Fruit fly (Drosophila melanogaster) whole organism, embryonic: ENCODE results near the gene Hr4.
A peak's percentile ranks its signal among the peaks of the same experiment; 100 is the strongest.

Experiments used
- BtbVII ChIP-seq: fragments of 200-800 bp; sonication (Bioruptor generic); optimal IDR thresholded peaks from 3 replicates; lab custom pipeline; 2017; ENCODE audit warnings: missing biosample characterization, mild to moderate bottlenecking, missing genetic modification characterization
- CG10267 ChIP-seq: fragments of 200-800 bp; sonication (Bioruptor generic); optimal IDR thresholded peaks from 2 replicates; lab custom pipeline; 2018; ENCODE audit warnings: missing biosample characterization, mild to moderate bottlenecking, missing genetic modification characterization, moderate library complexity
- CG11093 ChIP-seq: fragments of 200-800 bp; sonication (Bioruptor generic); IDR thresholded peaks from 3 replicates; pipeline ENCODE4 v1.3.6; 2022; ENCODE audit warnings: missing biosample characterization, missing genetic modification characterization
- CG12155 ChIP-seq: fragments of 200-800 bp; sonication (Bioruptor generic); optimal IDR thresholded peaks from 3 replicates; lab custom pipeline; 2016; ENCODE audit warnings: missing biosample characterization, missing genetic modification characterization
- CG12659 ChIP-seq: fragments of 200-800 bp; sonication (Bioruptor generic); optimal IDR thresholded peaks from 3 replicates; lab custom pipeline; 2017; ENCODE audit warnings: mild to moderate bottlenecking, missing biosample characterization, missing genetic modification reagents, missing genetic modification characterization
- CG12744 ChIP-seq: fragments of 200-800 bp; sonication (Bioruptor generic); optimal IDR thresholded peaks from 2 replicates; lab custom pipeline; 2016; ENCODE audit warnings: missing biosample characterization, missing genetic modification characterization
- CG13123 ChIP-seq: fragments of 200-800 bp; sonication (Bioruptor generic); optimal IDR thresholded peaks from 2 replicates; lab custom pipeline; 2016; ENCODE audit warnings: missing biosample characterization, missing genetic modification characterization
- CG14860 ChIP-seq: fragments of 200-800 bp; sonication (Bioruptor generic); IDR thresholded peaks from 3 replicates; pipeline ENCODE4 v1.3.6; 2022; ENCODE audit warnings: missing biosample characterization, missing genetic modification characterization; ENCODE audit not compliant: partially characterized antibody
- CG17328 ChIP-seq: fragments of 200-800 bp; sonication (Bioruptor generic); IDR thresholded peaks from 2 replicates; pipeline ENCODE4 v1.3.6; 2022; ENCODE audit warnings: missing biosample characterization, missing genetic modification characterization
- CG18262 ChIP-seq: fragments of 200-800 bp; optimal IDR thresholded peaks from 3 replicates; lab custom pipeline; 2019; ENCODE audit warnings: missing biosample characterization, mild to moderate bottlenecking, missing genetic modification characterization, moderate library complexity
- CG18476 ChIP-seq: fragments of 200-800 bp; sonication (Bioruptor generic); optimal IDR thresholded peaks from 2 replicates; lab custom pipeline; 2016; ENCODE audit warnings: missing biosample characterization, mild to moderate bottlenecking, missing genetic modification characterization
- CG2712 ChIP-seq: fragments of 200-800 bp; optimal IDR thresholded peaks from 3 replicates; lab custom pipeline; 2019; ENCODE audit warnings: missing biosample characterization, mild to moderate bottlenecking, missing genetic modification characterization, moderate library complexity
- CG30431 ChIP-seq: fragments of 200-800 bp; sonication (Bioruptor generic); optimal IDR thresholded peaks from 2 replicates; lab custom pipeline; 2017; ENCODE audit warnings: missing biosample characterization, missing genetic modification characterization
- CG7271 ChIP-seq: fragments of 200-800 bp; sonication (Bioruptor generic); optimal IDR thresholded peaks from 2 replicates; lab custom pipeline; 2018; ENCODE audit warnings: missing biosample characterization, mild to moderate bottlenecking, missing genetic modification characterization, moderate library complexity
- CG7556 ChIP-seq: fragments of 200-800 bp; sonication (Bioruptor generic); optimal IDR thresholded peaks from 2 replicates; lab custom pipeline; 2017; ENCODE audit warnings: missing biosample characterization, mild to moderate bottlenecking, missing genetic modification characterization
- CG9797 ChIP-seq: fragments of 200-800 bp; sonication (Bioruptor generic); optimal IDR thresholded peaks from 3 replicates; lab custom pipeline; 2018; ENCODE audit warnings: missing biosample characterization, mild to moderate bottlenecking, missing genetic modification characterization
- CoRest ChIP-seq: fragments of 200-800 bp; sonication (Bioruptor generic); optimal IDR thresholded peaks from 3 replicates; lab custom pipeline; 2018; ENCODE audit warnings: missing biosample characterization, mild to moderate bottlenecking, missing genetic modification characterization, moderate library complexity
- Dip3 ChIP-seq: fragments of 200-800 bp; sonication (Bioruptor generic); optimal IDR thresholded peaks from 3 replicates; lab custom pipeline; 2016; ENCODE audit warnings: missing biosample characterization, missing genetic modification characterization
- ERR ChIP-seq: fragments of 200-800 bp; sonication (Bioruptor generic); optimal IDR thresholded peaks from 2 replicates; lab custom pipeline; 2016; ENCODE audit warnings: missing biosample characterization, missing genetic modification characterization
- Eip74EF ChIP-seq, 2 experiments: fragments of 200-800 bp in 1 of 2; fragments of >200 bp in 1 of 2; sonication (Bioruptor generic) in 1 of 2; optimal IDR thresholded peaks; 2 replicates each; lab custom pipeline; 2017 to 2019; ENCODE audit warnings: missing biosample characterization in 2 of 2, missing genetic modification characterization in 2 of 2, mild to moderate bottlenecking in 1 of 2, moderate library complexity in 1 of 2
- Fer3 ChIP-seq: fragments of 200-800 bp; sonication (Bioruptor generic); optimal IDR thresholded peaks from 2 replicates; lab custom pipeline; 2018; ENCODE audit warnings: missing biosample characterization, mild to moderate bottlenecking, missing genetic modification characterization, moderate library complexity
- HLH3B ChIP-seq: fragments of 200-800 bp; sonication (Bioruptor generic); IDR thresholded peaks from 2 replicates; pipeline ENCODE4 v1.3.6; 2022; ENCODE audit warnings: missing biosample characterization, missing genetic modification characterization
- HmgD ChIP-seq: fragments of 200-800 bp; sonication (Bioruptor generic); optimal IDR thresholded peaks from 3 replicates; lab custom pipeline; 2016; ENCODE audit warnings: missing biosample characterization, missing genetic modification characterization
- Hr78 ChIP-seq, 2 experiments: fragments of 200-800 bp in 1 of 2; fragments of >200 bp in 1 of 2; sonication (Bioruptor generic) in 1 of 2; optimal IDR thresholded peaks; 2 replicates each; lab custom pipeline; 2017 to 2019; ENCODE audit warnings: missing biosample characterization in 2 of 2, missing genetic modification characterization in 2 of 2, mild to moderate bottlenecking in 1 of 2, moderate library complexity in 1 of 2
- Hsf ChIP-seq: fragments of 200-800 bp; sonication (Bioruptor generic); optimal IDR thresholded peaks from 3 replicates; lab custom pipeline; 2016; ENCODE audit warnings: missing biosample characterization, missing genetic modification characterization
- Mad ChIP-seq: fragments of 200-800 bp; sonication (Bioruptor generic); optimal IDR thresholded peaks from 2 replicates; lab custom pipeline; 2016; ENCODE audit warnings: missing biosample characterization, missing genetic modification characterization
- Mrtf ChIP-seq: fragments of 200-800 bp; sonication (Bioruptor generic); IDR thresholded peaks from 3 replicates; pipeline ENCODE4 v1.3.6; 2022; ENCODE audit warnings: missing biosample characterization, missing genetic modification characterization
- Ssrp ChIP-seq: fragments of 200-800 bp; sonication (Bioruptor generic); optimal IDR thresholded peaks from 2 replicates; lab custom pipeline; 2018; ENCODE audit warnings: missing biosample characterization, mild to moderate bottlenecking, missing genetic modification characterization, moderate library complexity
- abd-A ChIP-seq: fragments of 200-800 bp; sonication (Bioruptor generic); optimal IDR thresholded peaks from 3 replicates; lab custom pipeline; 2019; ENCODE audit warnings: missing biosample characterization, mild to moderate bottlenecking, missing genetic modification characterization, moderate library complexity
- da ChIP-seq: fragments of 200-800 bp; sonication (Bioruptor generic); optimal IDR thresholded peaks from 2 replicates; lab custom pipeline; 2016; ENCODE audit warnings: missing biosample characterization, missing genetic modification characterization
- esg ChIP-seq: fragments of 200-800 bp; sonication (Bioruptor generic); conservative IDR thresholded peaks from 2 replicates; pipeline ENCODE4 v1.3.6; 2022; ENCODE audit warnings: missing biosample characterization, missing genetic modification characterization
- gcm ChIP-seq: fragments of 200-800 bp; sonication (Bioruptor generic); optimal IDR thresholded peaks from 2 replicates; lab custom pipeline; 2019; ENCODE audit warnings: missing biosample characterization, mild to moderate bottlenecking, missing genetic modification characterization, moderate library complexity
- gem ChIP-seq: fragments of 200-800 bp; sonication (Bioruptor generic); optimal IDR thresholded peaks from 2 replicates; lab custom pipeline; 2019; ENCODE audit warnings: missing biosample characterization, mild to moderate bottlenecking, missing genetic modification characterization, moderate library complexity
- inv ChIP-seq: fragments of 200-800 bp; sonication (Bioruptor generic); IDR thresholded peaks from 2 replicates; pipeline ENCODE4 v1.3.6; 2022; ENCODE audit warnings: missing biosample characterization, missing genetic modification characterization; ENCODE audit not compliant: partially characterized antibody
- jing ChIP-seq: fragments of 200-800 bp; sonication (Bioruptor generic); optimal IDR thresholded peaks from 2 replicates; lab custom pipeline; 2018; ENCODE audit warnings: missing biosample characterization, mild to moderate bottlenecking, missing genetic modification characterization
- knrl ChIP-seq: fragments of 200-800 bp; sonication (Bioruptor generic); IDR thresholded peaks from 3 replicates; pipeline ENCODE4 v1.3.6; 2022; ENCODE audit warnings: missing biosample characterization, missing genetic modification characterization; ENCODE audit not compliant: partially characterized antibody
- otp ChIP-seq: fragments of 200-800 bp; sonication (Bioruptor generic); IDR thresholded peaks from 3 replicates; pipeline ENCODE4, ENCODE4 v1.3.6; 2022; ENCODE audit warnings: missing biosample characterization, missing genetic modification characterization
- pfk ChIP-seq: fragments of 200-800 bp; sonication (Bioruptor generic); optimal IDR thresholded peaks from 2 replicates; lab custom pipeline; 2018; ENCODE audit warnings: missing biosample characterization, mild to moderate bottlenecking, missing genetic modification characterization, moderate library complexity
- pita ChIP-seq: fragments of 200-800 bp; sonication (Bioruptor generic); optimal IDR thresholded peaks from 2 replicates; lab custom pipeline; 2017; ENCODE audit warnings: missing biosample characterization, mild to moderate bottlenecking, missing genetic modification characterization
- pum ChIP-seq: fragments of 200-800 bp; sonication (Bioruptor generic); optimal IDR thresholded peaks from 2 replicates; lab custom pipeline; 2016; ENCODE audit warnings: missing biosample characterization, missing genetic modification characterization
- ranshi ChIP-seq: fragments of 200-800 bp; sonication (Bioruptor generic); IDR thresholded peaks from 2 replicates; pipeline ENCODE4 v1.3.6; 2022; ENCODE audit warnings: missing biosample characterization, missing genetic modification characterization
- salm ChIP-seq: fragments of 200-800 bp; sonication (Bioruptor generic); optimal IDR thresholded peaks from 2 replicates; lab custom pipeline; 2018; ENCODE audit warnings: missing biosample characterization, mild to moderate bottlenecking, missing genetic modification characterization
- sens-2 ChIP-seq: fragments of 200-800 bp; sonication (Bioruptor generic); IDR thresholded peaks from 2 replicates; pipeline ENCODE4 v1.3.6; 2022; ENCODE audit warnings: missing biosample characterization, missing genetic modification characterization
- ssp ChIP-seq: fragments of 200-800 bp; sonication (Bioruptor generic); IDR thresholded peaks from 2 replicates; pipeline ENCODE4 v1.3.6; 2022; ENCODE audit warnings: missing biosample characterization, missing genetic modification characterization
- sug ChIP-seq: fragments of 200-800 bp; optimal IDR thresholded peaks from 2 replicates; lab custom pipeline; 2019; ENCODE audit warnings: missing biosample characterization, mild to moderate bottlenecking, missing genetic modification characterization, moderate library complexity
- tin ChIP-seq: fragments of 200-800 bp; sonication (Bioruptor generic); optimal IDR thresholded peaks from 3 replicates; lab custom pipeline; 2016; ENCODE audit warnings: missing biosample characterization, missing genetic modification characterization
- vvl ChIP-seq: fragments of 200-800 bp; sonication (Bioruptor generic); IDR thresholded peaks from 2 replicates; pipeline ENCODE4 v1.3.6; 2022; ENCODE audit warnings: missing biosample characterization, missing genetic modification characterization

The Hr4 gene

dm6 chrX:1943337-1944244 lies 1.9 kb downstream of the Hr4 start (continued):
- TF ChIP-seq tin (GFP tag; lab: Kevin White, UChicago) (peak; percentile 53), CG30431 (GFP tag; lab: Kevin White, UChicago) (peak; percentile 68), sug (peak; percentile 58), vvl (peak; percentile 45; the same call in 1 of the 2 replicates), abd-A (peak; percentile 30), otp (GFP tag; lab: Robert Waterston, UW) (no peak), CG12744 (peak; percentile 43), CG11093 (GFP tag; lab: Robert Waterston, UW) (peak; percentile 41; the same call in 1 of the 3 replicates), HLH3B (GFP tag; lab: Robert Waterston, UW) (peak; percentile 41), CG12659 (GFP tag; lab: Kevin White, UChicago) (peak; percentile 36), ERR (GFP tag; lab: Kevin White, UChicago) (no peak), CG10267 (tag; lab: Kevin White, UChicago) (peak; percentile 63), Ssrp (tag; lab: Kevin White, UChicago) (peak; percentile 79), Dip3 (GFP tag; lab: Kevin White, UChicago) (peak; percentile 79), CG12155 (peak; percentile 58), gcm (GFP tag; lab: Kevin White, UChicago) (peak; percentile 54), pita (GFP tag; lab: Kevin White, UChicago) (no peak), ranshi (0 out of 2 replicates have a peak, but pooled peaks have one; percentile 50), ssp (GFP tag; lab: Robert Waterston, UW) (peak; percentile 14; the same call in 1 of the 2 replicates), CG14860 (GFP tag; lab: Robert Waterston, UW) (no peak), CG13123 (GFP tag; lab: Kevin White, UChicago) (peak; percentile 3), CG7556 (peak; percentile 89), Fer3 (peak; percentile 41), HmgD (GFP tag; lab: Kevin White, UChicago) (no peak), pfk (GFP tag; lab: Kevin White, UChicago) (peak; percentile 15), gem (peak; percentile 89), BtbVII (GFP tag; lab: Kevin White, UChicago) (peak; percentile 35), inv (no peak), esg (GFP tag; lab: Robert Waterston, UW) (peak; percentile 43), Mad (peak; percentile 36), Eip74EF (GFP tag; optimal IDR thresholded peaks at IDR 0.05; lab: Kevin White, UChicago) (peak in 1 of 2 experiments; percentile 82), CG18476 (GFP tag; lab: Kevin White, UChicago) (peak; percentile 50), CoRest (tag; lab: Kevin White, UChicago) (peak; percentile 86), CG2712 (tag; lab: Kevin White, UChicago) (peak; percentile 82), knrl (GFP tag; lab: Robert Waterston, UW) (no peak), jing (GFP tag; lab: Kevin White, UChicago) (peak; percentile 57), Hr78 (GFP tag; optimal IDR thresholded peaks at IDR 0.05; lab: Kevin White, UChicago) (peak in 1 of 2 experiments; percentile 59), da (GFP tag; lab: Kevin White, UChicago) (no peak), Mrtf (GFP tag; lab: Robert Waterston, UW) (no peak; the same call in 2 of the 3 replicates), CG17328 (GFP tag; lab: Robert Waterston, UW) (peak; percentile 40; the same call in 1 of the 2 replicates), Hsf (GFP tag; lab: Kevin White, UChicago) (peak; percentile 63), pum (GFP tag; lab: Kevin White, UChicago) (peak; percentile 60), sens-2 (no peak), CG9797 (GFP tag; lab: Kevin White, UChicago) (no peak), salm (tag; lab: Kevin White, UChicago) (peak; percentile 51), CG18262 (tag; lab: Kevin White, UChicago) (peak; percentile 86), CG7271 (tag; lab: Kevin White, UChicago) (no peak)
